Worm (Caenorhabditis elegans): ENCODE results near the gene C39B10.5.

DNA sequence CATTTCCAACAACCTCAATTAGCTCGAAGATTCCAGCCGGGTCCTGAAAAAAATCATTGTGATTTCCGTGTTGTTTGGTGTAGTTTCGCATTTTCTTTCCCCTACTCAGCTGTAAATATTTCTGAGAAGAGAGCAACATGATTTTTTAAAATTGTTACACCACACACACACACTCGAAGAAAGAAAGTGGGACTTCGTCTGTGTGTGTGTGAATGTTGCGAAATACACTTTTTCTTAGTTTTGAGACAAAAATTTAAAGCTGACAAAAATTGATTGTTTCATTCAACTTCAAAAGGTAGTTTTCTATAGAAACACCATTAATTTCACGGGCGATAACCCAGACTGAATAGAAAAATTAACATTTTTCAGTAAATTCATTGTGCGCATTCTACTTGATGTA is 19.0 kb upstream of the C39B10.5 start:
- TF ChIP-seq ama-1 (optimal IDR thresholded peaks at IDR 0.05), result no peak
- TF ChIP-seq ama-1 (GFP tag; optimal IDR thresholded peaks at IDR 0.05), result no peak
- TF ChIP-seq lin-54 (GFP tag; optimal IDR thresholded peaks at IDR 0.05), result no peak
- TF ChIP-seq ztf-18 (tag; optimal IDR thresholded peaks at IDR 0.05), result no peak
- TF ChIP-seq unc-62 (GFP tag; optimal IDR thresholded peaks at IDR 0.05), result no peak
- no peak for TF ChIP-seq ekl-4 (GFP tag; IDR thresholded peaks at IDR 0.05)
- TF ChIP-seq zim-3 (tag; optimal IDR thresholded peaks at IDR 0.05), result no peak
- no peak for TF ChIP-seq ztf-25 (GFP tag; IDR thresholded peaks at IDR 0.05)
- TF ChIP-seq mes-4 (tag; optimal IDR thresholded peaks at IDR 0.05), result no peak
- TF ChIP-seq ceh-100 (GFP tag; IDR thresholded peaks at IDR 0.05), result no peak

Measured in whole organism, young adult.